Worm (Caenorhabditis elegans): ENCODE measurements around the gene gtsf-1.

gtsf-1 gene

ce11 chrIV:16865487-16865886, at the start of gene gtsf-1:
Gene gtsf-1 (plus strand): TSS chrIV:16865840.
- TF ChIP-seq unc-39 (tag; optimal IDR thresholded peaks at IDR 0.05) (no peak), nhr-237 (tag; optimal IDR thresholded peaks at IDR 0.05) (no peak), egl-27 (tag; optimal IDR thresholded peaks at IDR 0.05) (no peak), nhr-23 (tag; optimal IDR thresholded peaks at IDR 0.05) (peak; percentile 74), nhr-43 (tag; optimal IDR thresholded peaks at IDR 0.05; ENCODE audit: poor library complexity, severe bottlenecking) (no peak), lsy-12 (tag; optimal IDR thresholded peaks at IDR 0.05) (peak; percentile 17), ceh-82 (tag; optimal IDR thresholded peaks at IDR 0.05) (peak; percentile 38), ztf-4 (tag; optimal IDR thresholded peaks at IDR 0.05) (no peak), fkh-10 (GFP tag; optimal IDR thresholded peaks at IDR 0.05) (peak; percentile 16), sea-2 (GFP tag; optimal IDR thresholded peaks at IDR 0.05) (no peak), aly-2 (tag; optimal IDR thresholded peaks at IDR 0.05) (no peak), nhr-12 (tag; optimal IDR thresholded peaks at IDR 0.05) (no peak), ceh-9 (tag; optimal IDR thresholded peaks at IDR 0.05) (no peak), ama-1 (optimal IDR thresholded peaks at IDR 0.05) (peak; percentile 54), zag-1 (tag; optimal IDR thresholded peaks at IDR 0.05) (peak; percentile 41), snpc-4 (tag; optimal IDR thresholded peaks at IDR 0.05) (peak; percentile 56), unc-62 (GFP tag; optimal IDR thresholded peaks at IDR 0.05) (no peak), ztf-11 (tag; optimal IDR thresholded peaks at IDR 0.05) (no peak), elt-2 (tag; optimal IDR thresholded peaks at IDR 0.05) (peak; percentile 51), pqm-1 (tag; optimal IDR thresholded peaks at IDR 0.05) (peak; percentile 23), nhr-28 (tag; optimal IDR thresholded peaks at IDR 0.05) (no peak), skn-1 (tag; optimal IDR thresholded peaks at IDR 0.05) (peak; percentile 60), fkh-2 (tag; optimal IDR thresholded peaks at IDR 0.05) (no peak), egl-5 (tag; optimal IDR thresholded peaks at IDR 0.05) (peak; percentile 65), R02D3.7 (tag; optimal IDR thresholded peaks at IDR 0.05) (peak; percentile 99), ceh-16 (tag; optimal IDR thresholded peaks at IDR 0.05) (no peak), hmg-11 (tag; optimal IDR thresholded peaks at IDR 0.05) (peak; percentile 88), nhr-25 (tag; optimal IDR thresholded peaks at IDR 0.05) (peak; percentile 60), elt-1 (tag; optimal IDR thresholded peaks at IDR 0.05) (no peak), lin-15B (tag; optimal IDR thresholded peaks at IDR 0.05) (peak; percentile 88), lin-39 (tag; optimal IDR thresholded peaks at IDR 0.05) (peak; percentile 90), pha-4 (tag; optimal IDR thresholded peaks at IDR 0.05) (peak; percentile 79), jun-1 (tag; optimal IDR thresholded peaks at IDR 0.05) (peak; percentile 47), mml-1 (tag; optimal IDR thresholded peaks at IDR 0.05) (no peak), ceh-28 (tag; optimal IDR thresholded peaks at IDR 0.05) (peak; percentile 74), nfya-1 (tag; optimal IDR thresholded peaks at IDR 0.05; ENCODE audit: insufficient read depth) (peak; percentile 83), tbx-2 (tag; optimal IDR thresholded peaks at IDR 0.05) (peak; percentile 42)

DNA sequence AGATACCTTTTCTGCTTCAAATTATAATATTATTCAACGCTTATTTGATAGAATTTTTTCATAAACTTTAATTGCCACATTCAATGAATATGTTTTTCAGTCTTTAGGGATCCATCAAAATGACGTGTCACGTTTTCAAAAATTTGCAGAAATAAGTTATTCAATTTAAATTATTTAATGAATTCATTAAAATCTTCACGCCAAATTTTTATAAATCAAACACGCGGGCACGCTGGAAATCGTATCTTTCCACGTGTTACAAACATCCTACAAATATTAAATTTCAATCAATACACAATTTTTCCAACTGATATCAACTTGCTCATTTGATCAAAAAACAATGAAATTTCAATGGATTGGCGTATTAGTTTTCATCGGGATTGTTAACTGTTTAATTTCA, 43.1 kb upstream of the gtsf-1 start, which contains the start of gene Y116A8A.4:
TSS of gene Y116A8A.4 (plus strand) at position 301 of the 400 bp plus-strand sequence.
- no peak for TF ChIP-seq sea-2 (GFP tag; optimal IDR thresholded peaks at IDR 0.05)
- TF ChIP-seq unc-62 (GFP tag; optimal IDR thresholded peaks at IDR 0.05): no peak
- TF ChIP-seq nhr-23 (tag; optimal IDR thresholded peaks at IDR 0.05): no peak
- TF ChIP-seq ZK546.5 (tag; optimal IDR thresholded peaks at IDR 0.05): no peak
- TF ChIP-seq nhr-76 (tag; optimal IDR thresholded peaks at IDR 0.05): no peak
- TF ChIP-seq lin-15B (tag; optimal IDR thresholded peaks at IDR 0.05): no peak
- no peak for TF ChIP-seq fkh-10 (GFP tag; optimal IDR thresholded peaks at IDR 0.05)
- TF ChIP-seq hmg-11 (tag; optimal IDR thresholded peaks at IDR 0.05): no peak
- no peak for TF ChIP-seq nhr-28 (tag; optimal IDR thresholded peaks at IDR 0.05)
- no peak for TF ChIP-seq pha-4 (tag; optimal IDR thresholded peaks at IDR 0.05)
- TF ChIP-seq ceh-82 (tag; optimal IDR thresholded peaks at IDR 0.05): no peak
- TF ChIP-seq pqm-1 (tag; optimal IDR thresholded peaks at IDR 0.05): no peak
- no peak for TF ChIP-seq mml-1 (tag; optimal IDR thresholded peaks at IDR 0.05)
- TF ChIP-seq nfya-1 (tag; optimal IDR thresholded peaks at IDR 0.05; ENCODE audit: insufficient read depth): no peak
- no peak for TF ChIP-seq elt-2 (tag; optimal IDR thresholded peaks at IDR 0.05)
- no peak for TF ChIP-seq nhr-43 (tag; optimal IDR thresholded peaks at IDR 0.05; ENCODE audit: poor library complexity, severe bottlenecking)

- TF ChIP-seq aly-2 (tag; optimal IDR thresholded peaks at IDR 0.05) (no peak), nhr-23 (tag; optimal IDR thresholded peaks at IDR 0.05) (no peak), nhr-25 (tag; optimal IDR thresholded peaks at IDR 0.05) (no peak), nhr-12 (tag; optimal IDR thresholded peaks at IDR 0.05) (no peak), egl-27 (tag; optimal IDR thresholded peaks at IDR 0.05) (no peak), ztf-4 (tag; optimal IDR thresholded peaks at IDR 0.05) (no peak), fos-1 (tag; optimal IDR thresholded peaks at IDR 0.05) (no peak)
Measured at ce11 chrIV:16828698-16829097, 36.9 kb upstream of the gtsf-1 start, which contains the start of gene Y116A8A.6. Gene Y116A8A.6 (minus strand): TSS chrIV:16828798.

Measured in whole organism, L3 larva.